Worm (Caenorhabditis elegans): ENCODE results near the gene met-2.

- TF ChIP-seq skn-1 (tag; optimal IDR thresholded peaks at IDR 0.05), result no peak
- TF ChIP-seq ceh-82 (tag; optimal IDR thresholded peaks at IDR 0.05), result no peak
Measured at ce11 chrIII:8368619-8369018, 6.5 kb upstream of the met-2 start, which contains the start of gene R05D3.9.

Measured in whole organism, L2 larva.